Fruit fly (Drosophila melanogaster): ENCODE measurements around the gene cDIP.

DNA sequence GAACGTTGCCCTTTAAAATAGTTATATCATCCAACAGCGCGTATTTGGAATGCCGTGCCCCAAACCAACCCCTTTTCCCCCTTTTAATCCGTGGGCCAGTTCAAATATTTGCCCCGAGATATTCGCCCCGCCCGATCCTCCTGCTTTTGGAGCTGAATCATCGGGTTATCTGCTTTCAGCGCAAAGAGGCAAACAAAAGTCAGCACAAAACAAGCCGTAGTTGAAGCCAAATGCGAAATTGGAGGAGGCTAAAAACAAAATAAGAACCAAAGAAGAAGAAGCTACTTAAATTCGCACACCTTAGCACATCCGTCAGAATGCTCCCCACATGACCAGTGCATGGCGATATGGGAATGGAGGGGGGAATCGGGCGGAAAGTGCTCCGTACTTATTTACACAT, 36.7 kb upstream of the cDIP start:
- no peak for TF ChIP-seq fd59A (GFP tag; optimal IDR thresholded peaks at IDR 0.05)
- no peak for TF ChIP-seq CG6276 (GFP tag; optimal IDR thresholded peaks at IDR 0.05)
